Fruit fly (Drosophila melanogaster) whole organism, wandering third instar larva: ENCODE measurements around the gene dmrt93B.

Experiments
- CG9705 ChIP-seq: fragments of 200-800 bp; sonication (Bioruptor generic); optimal IDR thresholded peaks from 2 replicates; lab custom pipeline; 2018; ENCODE audit warnings: missing biosample characterization, mild to moderate bottlenecking, missing genetic modification characterization
- Dfd ChIP-seq: fragments of >200 bp; optimal IDR thresholded peaks from 2 replicates; lab custom pipeline; 2017; ENCODE audit warnings: missing biosample characterization, missing genetic modification characterization
- HLH106 ChIP-seq: fragments of 200-800 bp; optimal IDR thresholded peaks from 3 replicates; lab custom pipeline; 2019; ENCODE audit warnings: missing biosample characterization, mild to moderate bottlenecking, missing genetic modification characterization, moderate library complexity
- Myc ChIP-seq: fragments of >200 bp; optimal IDR thresholded peaks from 2 replicates; lab custom pipeline; 2017
- OdsH ChIP-seq: fragments of 200-800 bp; sonication (Bioruptor generic); optimal IDR thresholded peaks from 2 replicates; lab custom pipeline; 2016; ENCODE audit warnings: missing biosample characterization, mild to moderate bottlenecking, missing genetic modification characterization
- dmrt93B ChIP-seq: fragments of 200-800 bp; sonication (Bioruptor generic); optimal IDR thresholded peaks from 2 replicates; lab custom pipeline; 2018; ENCODE audit warnings: missing biosample characterization, mild to moderate bottlenecking, missing genetic modification characterization
- foxo ChIP-seq, 2 experiments: fragments of 200-800 bp; sonication (Bioruptor generic); optimal IDR thresholded peaks; 2 replicates in 1 of 2; 3 replicates in 1 of 2; lab custom pipeline; 2016 to 2017; ENCODE audit warnings: missing biosample characterization in 2 of 2, missing genetic modification characterization in 2 of 2
- h ChIP-seq: fragments of 200-800 bp; sonication (Bioruptor generic); optimal IDR thresholded peaks from 3 replicates; lab custom pipeline; 2016; ENCODE audit warnings: missing biosample characterization, mild to moderate bottlenecking, missing genetic modification characterization
- jim ChIP-seq: fragments of 175-275, 200-325 bp; sonication (Bioruptor generic); optimal IDR thresholded peaks from 2 replicates; lab custom pipeline; 2016; ENCODE audit warnings: missing biosample characterization, mild to moderate bottlenecking, missing genetic modification characterization
- lola ChIP-seq: fragments of >200 bp; optimal IDR thresholded peaks from 2 replicates; lab custom pipeline; 2017; ENCODE audit warnings: missing biosample characterization, missing genetic modification characterization
- pan ChIP-seq: fragments of >200 bp; optimal IDR thresholded peaks from 2 replicates; lab custom pipeline; 2017
- psq ChIP-seq: fragments of 200-800 bp; sonication (Bioruptor generic); optimal IDR thresholded peaks from 3 replicates; lab custom pipeline; 2017; ENCODE audit warnings: missing biosample characterization, mild to moderate bottlenecking, missing genetic modification characterization, moderate library complexity
- tai ChIP-seq: sonication (Bioruptor generic); optimal IDR thresholded peaks from 2 replicates; lab custom pipeline; 2016; ENCODE audit warnings: missing biosample characterization, missing genetic modification characterization

DNA sequence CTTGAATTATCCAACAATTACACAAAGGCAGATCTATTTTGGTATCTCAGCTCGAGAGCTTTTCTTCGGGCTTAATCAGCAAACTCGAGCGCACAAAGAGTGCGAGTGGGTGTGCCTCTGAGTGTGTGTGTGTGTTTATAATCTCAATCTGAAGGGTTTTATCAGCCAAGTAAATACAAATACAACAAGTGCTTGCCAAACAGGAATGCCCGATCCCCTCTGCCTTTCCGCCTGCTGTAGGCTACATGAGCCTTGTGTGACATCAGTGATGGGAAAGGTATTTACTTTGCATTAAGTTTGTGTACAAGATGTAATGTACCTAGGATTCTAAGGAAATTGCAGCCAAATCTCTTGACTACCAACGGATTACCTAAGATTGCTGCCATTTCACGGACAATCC is 15.6 kb downstream of the dmrt93B start:
- TF ChIP-seq HLH106, result no peak
- no peak for TF ChIP-seq psq (GFP tag; lab: Kevin White, UChicago)
- no peak for TF ChIP-seq Myc (lab: Kevin White, UChicago)
- no peak for TF ChIP-seq foxo (GFP tag; optimal IDR thresholded peaks at IDR 0.05; lab: Kevin White, UChicago)
- TF ChIP-seq Dfd (GFP tag; lab: Kevin White, UChicago), result no peak
- TF ChIP-seq pan (lab: Kevin White, UChicago), result no peak
- TF ChIP-seq OdsH (GFP tag; lab: Kevin White, UChicago), result no peak
- TF ChIP-seq lola (GFP tag; lab: Kevin White, UChicago), result no peak
- no peak for TF ChIP-seq tai
- TF ChIP-seq h (GFP tag; lab: Kevin White, UChicago), result no peak
- no peak for TF ChIP-seq jim (GFP tag; lab: Kevin White, UChicago)
- TF ChIP-seq dmrt93B (GFP tag; lab: Kevin White, UChicago), result no peak
- TF ChIP-seq CG9705, result no peak
